Fruit fly (Drosophila melanogaster): ENCODE results near the gene Ets98B.

Gene Ets98B

DNA sequence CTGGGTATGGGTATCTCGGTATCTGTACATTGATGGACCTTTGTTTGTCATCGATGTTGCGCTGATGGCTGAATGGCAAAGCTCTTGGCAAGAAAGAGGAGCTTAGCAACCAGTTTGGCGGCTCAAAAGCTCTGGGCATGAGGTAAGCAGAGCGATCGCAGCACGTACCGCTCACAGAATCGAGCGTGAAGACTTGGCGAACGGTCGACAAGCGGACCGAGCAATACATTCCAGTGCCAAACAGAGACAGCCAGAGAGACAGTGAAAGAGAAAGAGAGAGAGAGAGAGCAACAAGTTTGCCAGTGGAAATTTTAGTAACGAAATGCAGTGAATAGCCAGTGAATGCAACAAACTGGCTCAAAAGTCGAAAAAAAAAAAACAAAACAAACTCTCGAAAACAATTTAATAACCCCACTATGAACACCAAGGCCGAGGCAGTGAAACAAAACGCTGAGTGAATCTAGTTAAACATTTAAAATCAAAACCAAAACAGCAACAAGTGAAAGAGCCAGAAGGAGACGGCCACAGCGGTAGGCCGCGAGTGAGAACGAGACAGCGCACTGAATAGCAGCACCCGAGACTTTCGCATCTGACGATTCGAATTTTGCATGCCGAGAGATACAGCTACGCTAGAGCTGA, at the start of gene Ets98B:
Gene Ets98B (plus strand): TSS at position 172 of the 639 bp plus-strand sequence.
- TF ChIP-seq CG17801 (GFP tag; optimal IDR thresholded peaks at IDR 0.05; ENCODE audit: partially characterized antibody): no peak

DNA sequence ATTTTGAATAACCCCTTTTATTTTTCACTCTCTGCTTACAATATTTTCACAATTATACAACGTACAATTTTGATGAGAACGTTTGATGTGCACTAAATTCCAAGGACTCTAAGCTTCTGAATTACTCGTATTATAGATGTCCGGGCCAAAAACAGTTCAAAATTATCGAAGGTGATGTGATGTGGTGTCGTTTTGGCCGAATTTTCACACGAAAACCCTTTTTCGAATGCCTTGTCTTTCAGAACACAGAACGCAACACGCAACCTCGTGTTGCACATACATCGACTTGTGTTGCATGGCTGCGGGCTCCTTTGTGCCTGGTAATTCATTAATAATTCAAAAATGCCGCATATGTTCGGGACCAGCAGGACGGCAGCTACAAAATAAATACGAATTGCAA, 48.3 kb upstream of the Ets98B start, which contains the start of gene CG31055:
Gene CG31055 (minus strand): TSS at position 101 of the 400 bp plus-strand sequence.
- no peak for TF ChIP-seq CG17801 (GFP tag; optimal IDR thresholded peaks at IDR 0.05; ENCODE audit: partially characterized antibody)

DNA sequence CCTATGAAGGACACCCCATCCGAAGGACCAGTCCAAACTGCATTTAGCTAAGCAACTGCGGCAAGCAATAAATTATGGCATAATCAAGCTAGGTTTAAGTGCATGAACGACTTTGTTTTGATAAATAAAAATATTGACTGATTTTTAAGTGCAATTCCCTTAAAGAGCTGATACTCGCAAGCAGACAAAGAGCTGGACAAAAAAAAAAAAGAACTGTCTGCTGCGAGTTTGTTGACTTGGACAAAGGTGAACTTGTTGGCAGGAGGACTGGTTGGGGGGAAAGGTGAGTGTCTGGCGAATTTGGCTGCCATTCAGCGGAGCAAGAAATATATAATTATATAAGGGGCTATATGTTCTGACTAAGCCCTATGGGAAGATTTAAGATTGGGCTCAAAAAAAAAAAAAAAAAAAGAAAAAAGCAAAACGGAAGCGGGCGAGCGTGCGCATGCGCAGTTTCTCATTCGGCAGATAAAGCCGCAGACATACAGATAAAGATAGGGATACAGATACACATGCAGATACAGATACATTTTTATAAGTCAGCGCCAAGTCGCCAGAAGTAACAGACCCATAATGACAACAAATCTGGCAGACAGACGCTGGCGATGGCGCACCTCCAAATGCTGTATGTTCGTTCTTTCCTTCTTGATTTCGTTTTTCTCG, 43.6 kb upstream of the Ets98B start:
- TF ChIP-seq CG17801 (GFP tag; optimal IDR thresholded peaks at IDR 0.05; ENCODE audit: partially characterized antibody): no peak

DNA sequence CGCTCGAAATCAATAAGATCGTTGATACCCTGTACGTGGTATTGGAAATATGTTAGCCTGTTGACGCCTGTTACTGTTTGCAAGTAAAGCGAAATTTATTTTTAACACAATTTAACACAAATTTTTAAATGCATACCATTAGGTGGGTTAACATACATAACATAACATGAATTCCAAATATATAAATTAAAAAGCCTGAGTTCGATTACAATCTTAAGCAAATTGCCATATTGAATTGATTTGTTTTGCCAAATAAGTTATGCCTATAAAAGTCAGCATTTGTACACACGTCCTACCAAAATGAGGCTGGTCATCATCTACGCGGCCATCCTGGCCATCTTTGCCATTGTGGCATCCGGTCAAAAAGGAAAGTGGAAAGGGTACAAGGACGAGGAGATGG, 42.3 kb upstream of the Ets98B start, which contains the start of gene CG43319:
Gene CG43319 (plus strand): TSS at position 301 of the 400 bp plus-strand sequence.
- no peak for TF ChIP-seq CG17801 (GFP tag; optimal IDR thresholded peaks at IDR 0.05; ENCODE audit: partially characterized antibody)

DNA sequence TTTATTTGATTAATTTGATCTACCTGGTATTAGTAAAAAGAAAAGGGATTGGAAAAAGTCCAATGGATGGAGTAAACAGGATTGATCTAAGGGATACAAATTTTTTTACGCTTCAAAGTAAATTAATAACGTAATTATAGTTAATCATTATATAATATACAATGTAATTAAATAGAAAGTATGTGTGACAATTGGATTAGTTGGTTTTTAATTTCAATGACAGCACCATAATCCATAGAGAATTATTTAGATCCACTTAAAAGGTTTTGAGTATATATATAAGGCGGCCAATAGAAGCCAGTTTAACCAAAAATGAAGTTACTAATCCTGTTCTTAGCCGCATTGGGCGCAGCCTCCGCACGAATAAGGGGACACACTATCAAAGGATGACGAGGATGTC, 41.8 kb upstream of the Ets98B start, which contains the start of gene Acp98AB:
Gene Acp98AB (plus strand): TSS at position 301 of the 400 bp plus-strand sequence.
- no peak for TF ChIP-seq CG17801 (GFP tag; optimal IDR thresholded peaks at IDR 0.05; ENCODE audit: partially characterized antibody)

DNA sequence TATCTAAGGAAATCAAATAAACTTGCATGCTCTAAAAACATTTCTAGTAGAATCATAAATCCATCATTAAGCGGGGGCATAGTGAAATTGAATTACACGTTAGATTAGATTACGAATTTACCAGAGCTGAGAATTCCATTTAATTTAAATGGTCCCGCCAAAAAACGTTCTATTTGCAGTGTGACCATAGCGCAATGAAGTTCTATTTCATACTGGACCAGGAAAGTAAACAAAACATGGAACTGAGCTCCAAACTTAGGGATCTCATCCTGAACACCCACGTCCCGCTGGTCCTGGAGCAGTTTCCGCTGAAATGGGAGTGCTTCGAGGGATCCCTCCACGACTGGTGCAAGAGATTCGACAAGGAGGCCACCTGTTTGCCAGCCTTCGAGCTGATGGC, 41.3 kb upstream of the Ets98B start, which contains the start of gene HSPBAP1:
Gene HSPBAP1 (plus strand): TSS at position 217 of the 400 bp plus-strand sequence.
- TF ChIP-seq CG17801 (GFP tag; optimal IDR thresholded peaks at IDR 0.05; ENCODE audit: partially characterized antibody): no peak

DNA sequence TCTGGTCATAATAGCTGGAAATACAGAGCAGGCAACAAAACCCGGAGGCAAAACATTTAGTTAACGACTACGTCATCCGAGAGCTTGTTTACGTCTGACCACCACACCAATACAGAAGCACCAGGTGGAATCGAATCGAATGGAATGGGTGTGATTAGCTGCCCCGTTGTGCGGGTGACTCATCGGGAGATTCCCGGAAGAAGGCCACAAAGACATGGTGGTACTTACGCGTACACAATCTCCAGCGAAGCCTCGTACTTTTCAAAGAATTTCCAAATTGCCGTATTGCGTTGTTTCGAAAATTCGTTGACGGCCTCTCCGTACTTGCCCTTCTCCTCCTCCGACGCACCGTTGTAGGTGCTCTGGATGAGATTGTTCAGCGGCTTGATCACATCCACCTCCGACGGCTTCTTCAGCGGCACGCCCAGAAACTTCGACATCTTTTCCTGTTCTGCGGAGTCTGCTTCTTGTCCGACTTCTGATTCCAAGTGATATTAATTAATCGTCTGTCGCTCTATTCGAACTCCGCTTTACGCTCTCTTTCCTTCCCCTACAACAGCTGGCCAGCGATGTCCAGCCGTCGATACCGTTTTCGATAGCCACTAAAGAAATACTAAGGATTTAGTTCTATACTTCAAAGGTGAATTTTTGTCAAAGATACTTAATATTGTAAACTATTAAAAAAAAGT, 36.7 kb upstream of the Ets98B start, which contains the start of gene ALiX:
Gene ALiX (minus strand): TSS at position 571 of the 689 bp plus-strand sequence.
- TF ChIP-seq CG17801 (GFP tag; optimal IDR thresholded peaks at IDR 0.05; ENCODE audit: partially characterized antibody): no peak

DNA sequence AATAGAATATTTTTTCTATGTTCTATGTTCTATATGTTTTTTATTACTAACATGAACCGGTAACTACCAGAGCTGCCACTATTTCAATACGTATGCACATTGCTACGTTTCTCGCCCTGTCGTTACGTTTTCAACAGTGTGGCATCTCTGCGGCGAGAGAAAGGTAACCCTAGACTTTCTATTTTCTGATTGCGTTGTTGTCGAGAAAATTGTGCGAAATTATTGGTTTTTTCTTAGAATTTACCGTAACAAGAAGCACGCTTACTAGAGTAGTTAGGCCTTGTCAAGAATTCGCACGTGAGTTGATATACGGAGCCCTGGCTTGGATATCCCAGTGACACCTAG, 36.1 kb upstream of the Ets98B start, which contains the start of gene btz:
Gene btz (plus strand): TSS at position 133 of the 345 bp plus-strand sequence.
- peak; percentile 19 for TF ChIP-seq CG17801 (GFP tag; optimal IDR thresholded peaks at IDR 0.05; ENCODE audit: partially characterized antibody)

DNA sequence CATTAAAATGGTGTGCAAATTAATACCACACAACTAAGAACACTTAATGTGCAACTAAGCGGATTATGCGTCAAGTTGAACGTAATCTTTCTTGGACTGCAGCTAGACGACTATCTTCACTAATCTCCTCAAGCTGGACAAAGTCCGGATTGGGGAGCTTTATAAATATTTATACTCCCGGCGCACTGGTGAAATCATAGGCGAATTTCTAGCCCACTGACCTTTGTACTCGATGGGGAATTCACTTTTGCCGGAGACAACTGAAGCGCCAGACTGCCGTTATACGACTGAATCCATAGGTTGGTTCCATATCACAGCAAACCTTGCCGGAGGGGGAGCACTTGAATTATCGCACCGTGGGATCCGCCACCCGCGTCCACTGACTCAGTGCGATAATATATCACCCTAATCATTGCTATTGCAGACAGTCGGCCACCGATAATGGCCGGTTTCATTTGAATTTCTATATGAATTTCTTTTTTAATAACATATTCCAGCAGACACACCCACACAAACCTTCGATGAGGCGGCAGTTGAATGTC, 30.2 kb upstream of the Ets98B start:
- TF ChIP-seq CG17801 (GFP tag; optimal IDR thresholded peaks at IDR 0.05; ENCODE audit: partially characterized antibody): no peak

DNA sequence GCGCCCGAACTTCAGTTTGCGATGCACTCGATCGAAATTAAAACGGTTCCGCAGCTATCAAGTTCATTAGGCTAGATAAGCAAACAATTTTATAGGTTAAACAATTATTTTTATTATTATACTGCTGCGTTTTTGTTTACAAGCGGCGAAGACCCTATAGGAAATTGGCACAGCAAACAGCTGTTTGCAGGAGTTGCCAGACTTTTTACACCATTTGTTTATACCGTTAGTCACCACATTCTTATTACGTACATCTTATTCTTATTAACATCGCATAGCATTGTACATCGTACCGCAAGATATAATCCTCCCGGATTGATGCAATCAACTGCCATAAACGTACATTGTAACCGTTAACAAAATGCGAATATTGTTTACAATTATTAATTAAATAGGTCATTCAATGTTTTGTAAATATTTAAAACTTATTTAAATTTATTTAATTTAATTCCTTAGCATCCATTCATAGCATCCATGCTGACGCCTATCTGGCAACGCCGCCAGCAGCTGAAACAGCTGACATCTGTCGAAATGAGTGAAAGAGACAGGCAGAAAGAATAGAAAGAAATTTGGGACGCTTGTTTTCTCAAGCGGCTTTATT, 29.7 kb upstream of the Ets98B start, which contains the start of the genes CROT and CG12877:
Gene CROT (minus strand): TSS at position 171 of the 601 bp plus-strand sequence.
Gene CG12877 (plus strand): TSS at position 520 of the 601 bp plus-strand sequence.
- TF ChIP-seq CG17801 (GFP tag; optimal IDR thresholded peaks at IDR 0.05; ENCODE audit: partially characterized antibody): peak; percentile 79

DNA sequence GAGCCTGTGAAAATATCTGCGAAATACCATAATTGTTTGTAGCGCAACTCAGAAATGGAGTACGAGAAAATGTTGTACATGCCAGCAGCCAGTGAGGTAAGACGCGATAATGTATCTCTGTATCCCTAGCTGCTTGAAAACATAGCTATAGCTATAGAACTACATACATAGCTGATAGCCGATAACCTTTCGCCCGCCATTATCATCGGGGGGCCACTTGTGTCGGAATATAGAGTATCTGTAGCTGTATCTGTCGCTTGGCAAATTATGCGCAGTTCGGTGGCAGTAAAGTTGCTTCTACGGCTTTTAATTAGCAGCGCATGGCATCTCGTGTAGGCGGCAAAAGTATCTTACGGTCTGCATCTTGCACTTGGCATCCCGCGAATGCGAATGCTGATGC, 700 bp downstream of the Ets98B start:
- no peak for TF ChIP-seq CG17801 (GFP tag; optimal IDR thresholded peaks at IDR 0.05; ENCODE audit: partially characterized antibody)

DNA sequence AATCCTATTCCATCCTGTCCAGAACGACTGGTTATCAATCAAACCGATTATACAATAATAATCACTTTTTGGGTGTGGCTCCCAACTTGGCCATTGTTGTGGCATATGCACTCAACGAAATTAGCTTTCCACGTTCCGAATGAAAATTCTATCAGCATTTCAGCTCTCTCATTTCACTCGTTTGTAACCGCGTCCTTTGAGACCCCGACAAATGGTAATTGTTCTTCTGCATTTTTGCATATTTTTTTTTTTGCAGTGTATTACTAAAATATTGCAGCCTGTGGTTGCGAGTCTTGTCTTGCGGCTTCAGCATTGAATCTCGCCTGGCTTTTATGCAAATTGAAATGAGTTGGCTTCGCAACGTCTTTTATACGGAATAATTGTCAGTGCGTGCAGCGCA, 1.9 kb downstream of the Ets98B start:
- TF ChIP-seq CG17801 (GFP tag; optimal IDR thresholded peaks at IDR 0.05; ENCODE audit: partially characterized antibody): no peak

DNA sequence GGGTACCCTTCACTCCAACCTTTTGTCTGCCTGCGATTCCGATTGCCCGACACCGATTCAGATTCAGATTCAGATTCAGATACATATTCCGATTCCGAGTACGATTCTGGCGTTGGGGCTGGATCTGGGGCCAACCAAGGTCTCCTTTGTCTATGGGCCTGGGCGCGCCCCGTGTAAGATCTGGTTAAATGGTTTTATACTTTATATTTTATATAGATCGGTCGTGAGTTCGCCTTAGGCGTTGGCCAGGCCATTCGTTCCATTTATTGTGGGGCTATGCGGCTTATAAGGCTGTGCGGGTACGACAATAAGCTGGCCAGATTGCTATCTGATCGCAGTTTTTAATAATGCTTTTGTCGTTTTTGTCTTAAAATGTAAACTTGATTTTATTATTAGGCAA, 3.7 kb downstream of the Ets98B start:
- TF ChIP-seq CG17801 (GFP tag; optimal IDR thresholded peaks at IDR 0.05; ENCODE audit: partially characterized antibody): no peak

DNA sequence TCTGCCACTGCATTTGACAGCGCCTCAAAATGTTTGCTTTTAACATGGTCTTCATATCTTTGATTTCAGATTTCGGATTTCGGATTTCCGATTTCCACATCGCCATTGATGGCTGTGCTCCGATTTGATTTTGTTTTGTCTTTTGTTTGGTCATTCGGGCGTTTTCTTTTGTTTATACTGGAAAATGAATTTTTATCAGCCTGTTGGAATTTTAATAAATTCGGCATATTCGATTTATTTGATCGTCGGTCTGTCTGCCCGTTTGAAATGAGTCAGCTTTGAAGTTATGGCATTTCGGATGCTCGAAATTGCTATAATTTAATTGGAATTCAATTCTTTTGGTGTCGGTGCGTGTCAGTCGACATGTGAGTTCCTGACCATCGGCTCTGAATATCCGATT, 4.4 kb downstream of the Ets98B start:
- TF ChIP-seq CG17801 (GFP tag; optimal IDR thresholded peaks at IDR 0.05; ENCODE audit: partially characterized antibody): no peak
